Fruit fly (Drosophila melanogaster): Measurements from ENCODE around the gene P5cr.

DNA sequence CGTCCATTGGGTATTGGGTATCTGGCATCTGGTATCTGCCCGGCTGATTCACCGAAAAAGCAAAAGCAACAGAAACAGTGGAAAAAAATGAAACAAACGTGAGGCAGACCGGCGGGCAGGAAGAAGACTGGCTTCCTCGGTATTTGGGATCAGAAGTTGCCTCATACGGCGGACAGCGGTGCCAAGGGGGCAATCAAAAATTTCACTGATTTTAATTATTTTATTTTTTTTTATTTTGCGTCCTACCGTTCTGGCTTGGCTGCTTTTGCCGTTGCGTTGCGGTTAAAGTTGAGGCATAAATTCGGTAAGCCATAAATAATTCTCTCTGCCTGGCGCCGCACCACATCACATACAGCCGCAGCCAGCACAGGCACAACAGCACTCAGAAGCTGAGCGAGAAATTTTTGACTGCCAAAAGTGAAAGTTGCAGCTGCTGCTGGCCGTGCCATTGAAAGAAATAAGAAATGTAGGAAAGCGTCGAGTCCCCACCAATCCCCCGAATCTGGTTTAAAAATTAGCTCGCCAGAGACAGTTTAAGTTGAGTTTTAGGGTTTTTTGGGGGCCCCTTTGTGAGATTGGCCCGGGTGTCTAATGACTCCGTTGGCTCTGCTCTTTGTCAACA, 7.9 kb downstream of the P5cr start:
- TF ChIP-seq CG8478 (optimal IDR thresholded peaks at IDR 0.05) (no peak), CTCF (optimal IDR thresholded peaks at IDR 0.05) (no peak)
